Fruit fly (Drosophila melanogaster) whole organism, pupa: Measurements from ENCODE around the gene CG33514.

Source experiments
- CG17806 ChIP-seq: fragments of 200-800 bp; sonication (Bioruptor generic); optimal IDR thresholded peaks from 2 replicates; lab custom pipeline; 2018; ENCODE audit warnings: missing biosample characterization, mild to moderate bottlenecking, missing genetic modification characterization, moderate library complexity
- CG32121 ChIP-seq: fragments of 200-800 bp; sonication (Bioruptor generic); IDR thresholded peaks from 2 replicates; pipeline ENCODE4 v1.3.6; 2022; ENCODE audit warnings: missing biosample characterization, missing genetic modification characterization
- CG4496 ChIP-seq: fragments of 200-800 bp; sonication (Bioruptor generic); IDR thresholded peaks from 3 replicates; pipeline ENCODE4 v1.3.6; 2022; ENCODE audit warnings: missing biosample characterization, missing genetic modification characterization
- CG8159 ChIP-seq: fragments of 200-800 bp; sonication (Bioruptor generic); optimal IDR thresholded peaks from 3 replicates; lab custom pipeline; 2018; ENCODE audit warnings: missing biosample characterization, mild to moderate bottlenecking, missing genetic modification characterization, moderate library complexity
- EcR ChIP-seq: fragments of 200-800 bp; sonication (Bioruptor generic); optimal IDR thresholded peaks from 3 replicates; lab custom pipeline; 2019; ENCODE audit warnings: missing biosample characterization, missing genetic modification characterization, mild to moderate bottlenecking, moderate library complexity, missing genetic modification reagents
- Ets98B ChIP-seq: fragments of 200-800 bp; sonication (Bioruptor generic); IDR thresholded peaks from 2 replicates; pipeline ENCODE4 v1.3.6; 2022; ENCODE audit warnings: missing biosample characterization, missing genetic modification characterization

dm6 chr3L:4408313-4409133 lies 43.3 kb downstream of the CG33514 start:
- TF ChIP-seq CG4496 (GFP tag; lab: Robert Waterston, UW): peak; percentile 26; the same call in 1 of the 3 replicates
- peak; percentile 25 for TF ChIP-seq CG8159
- TF ChIP-seq Ets98B (GFP tag; lab: Robert Waterston, UW): no peak
- no peak for TF ChIP-seq CG17806
- peak; percentile 61 for TF ChIP-seq EcR (GFP tag; lab: Kevin White, UChicago)
- TF ChIP-seq CG32121 (GFP tag; lab: Robert Waterston, UW): no peak
